Fruit fly (Drosophila melanogaster): ENCODE data around the gene Pex2.

Gene Pex2

DNA sequence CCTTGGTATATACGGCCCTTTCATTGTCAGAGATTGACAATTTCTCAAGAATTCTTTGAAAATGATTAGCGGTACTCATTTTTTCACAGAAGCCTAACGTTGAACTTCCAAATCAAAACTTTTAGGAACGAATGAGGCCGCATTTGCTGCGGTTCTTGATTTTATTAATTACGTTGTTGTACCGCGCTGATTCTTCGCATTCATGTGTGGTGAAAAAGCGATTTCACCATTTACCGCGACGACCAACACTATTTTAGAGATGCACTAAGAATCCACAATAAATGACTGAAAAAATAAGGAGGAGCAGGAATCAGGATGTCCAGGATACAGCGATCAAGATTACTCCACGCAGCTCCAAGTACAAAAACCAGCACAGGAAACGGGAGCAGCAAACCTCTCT is 34.9 kb upstream of the Pex2 start, which contains the start of the genes CG7194 and Sbp2:
Gene CG7194 (minus strand): TSS at position 148 of the 400 bp plus-strand sequence.
Gene Sbp2 (plus strand): TSS at position 246 of the 400 bp plus-strand sequence.
- TF ChIP-seq gl (tag; optimal IDR thresholded peaks at IDR 0.05) = peak; percentile 6
- no peak for TF ChIP-seq CG12605 (GFP tag; IDR thresholded peaks at IDR 0.05)
- TF ChIP-seq CG15710 (tag; optimal IDR thresholded peaks at IDR 0.05) = no peak
- TF ChIP-seq CG10348 (GFP tag; IDR thresholded peaks at IDR 0.05) = no peak
- no peak for TF ChIP-seq CG8159 (tag; optimal IDR thresholded peaks at IDR 0.05)

DNA sequence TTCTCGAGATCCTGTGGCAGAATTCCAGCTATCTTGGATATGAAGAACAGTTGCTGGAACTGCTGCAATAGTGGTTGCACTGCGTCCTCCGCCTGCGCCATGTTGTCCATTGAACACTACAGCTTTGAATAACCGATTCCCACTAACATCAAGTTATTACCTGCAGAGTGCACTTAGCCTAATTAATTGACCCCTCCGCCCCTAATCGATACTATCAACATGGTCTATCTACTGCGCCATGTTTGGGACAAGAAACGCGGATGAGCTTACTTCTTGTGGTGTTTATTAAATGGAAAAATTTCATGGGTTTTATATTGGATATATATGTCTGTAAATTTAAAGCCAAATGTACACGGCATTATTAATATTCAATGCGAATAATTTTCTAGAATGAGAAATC is 32.0 kb upstream of the Pex2 start, which contains the start of gene Gr66a:
Gene Gr66a (minus strand): TSS at position 101 of the 400 bp plus-strand sequence.
- TF ChIP-seq CG8159 (tag; optimal IDR thresholded peaks at IDR 0.05) (no peak), D1 (tag; optimal IDR thresholded peaks at IDR 0.05) (no peak), Pif1A (GFP tag; optimal IDR thresholded peaks at IDR 0.05) (no peak), CG8301 (tag; optimal IDR thresholded peaks at IDR 0.05) (no peak), gl (tag; optimal IDR thresholded peaks at IDR 0.05) (no peak), CG34367 (tag; optimal IDR thresholded peaks at IDR 0.05) (no peak), CG10348 (GFP tag; IDR thresholded peaks at IDR 0.05) (no peak), CG12605 (GFP tag; IDR thresholded peaks at IDR 0.05) (no peak), rn (GFP tag; IDR thresholded peaks at IDR 0.05) (no peak), CG32121 (GFP tag; IDR thresholded peaks at IDR 0.05) (no peak), EcR (GFP tag; optimal IDR thresholded peaks at IDR 0.05) (no peak), Pif1B (GFP tag; optimal IDR thresholded peaks at IDR 0.05) (no peak), fd96Ca (GFP tag; IDR thresholded peaks at IDR 0.05) (no peak), CG9948 (tag; optimal IDR thresholded peaks at IDR 0.05) (no peak), CG13204 (GFP tag; optimal IDR thresholded peaks at IDR 0.05) (no peak), Snoo (tag; optimal IDR thresholded peaks at IDR 0.05) (no peak), Ets98B (GFP tag; IDR thresholded peaks at IDR 0.05) (no peak), CG17806 (tag; optimal IDR thresholded peaks at IDR 0.05) (no peak), CG14655 (GFP tag; optimal IDR thresholded peaks at IDR 0.05) (no peak)

dm6 chr3L:8308891-8309352 is 29.9 kb upstream of the Pex2 start, which contains the start of gene BI-1:
BI-1 (minus strand) TSS chr3L:8308941.
- TF ChIP-seq Ets98B (GFP tag; IDR thresholded peaks at IDR 0.05) (no peak), CG17806 (tag; optimal IDR thresholded peaks at IDR 0.05) (peak; percentile 33), CG12605 (GFP tag; IDR thresholded peaks at IDR 0.05) (no peak), rn (GFP tag; IDR thresholded peaks at IDR 0.05) (no peak), CG8159 (tag; optimal IDR thresholded peaks at IDR 0.05) (no peak), CG9948 (tag; optimal IDR thresholded peaks at IDR 0.05) (peak; percentile 43), gl (tag; optimal IDR thresholded peaks at IDR 0.05) (no peak), Snoo (tag; optimal IDR thresholded peaks at IDR 0.05) (peak; percentile 62), CG10348 (GFP tag; IDR thresholded peaks at IDR 0.05) (no peak), CG4496 (GFP tag; IDR thresholded peaks at IDR 0.05) (no peak), CG15710 (tag; optimal IDR thresholded peaks at IDR 0.05) (peak; percentile 69), CG13204 (GFP tag; optimal IDR thresholded peaks at IDR 0.05) (no peak), CG32121 (GFP tag; IDR thresholded peaks at IDR 0.05) (no peak), D1 (tag; optimal IDR thresholded peaks at IDR 0.05) (no peak), CG34367 (tag; optimal IDR thresholded peaks at IDR 0.05) (peak; percentile 21), fd96Ca (GFP tag; IDR thresholded peaks at IDR 0.05) (no peak), EcR (GFP tag; optimal IDR thresholded peaks at IDR 0.05) (no peak), Pif1A (GFP tag; optimal IDR thresholded peaks at IDR 0.05) (no peak), Pif1B (GFP tag; optimal IDR thresholded peaks at IDR 0.05) (no peak), CG8301 (tag; optimal IDR thresholded peaks at IDR 0.05) (no peak), CG14655 (GFP tag; optimal IDR thresholded peaks at IDR 0.05) (no peak)

- TF ChIP-seq rn (GFP tag; IDR thresholded peaks at IDR 0.05) (no peak), CG4496 (GFP tag; IDR thresholded peaks at IDR 0.05) (no peak), fd96Ca (GFP tag; IDR thresholded peaks at IDR 0.05) (peak; percentile 42; the same call in 1 of the 3 replicates), CG8301 (tag; optimal IDR thresholded peaks at IDR 0.05) (no peak), CG15710 (tag; optimal IDR thresholded peaks at IDR 0.05) (no peak), CG13204 (GFP tag; optimal IDR thresholded peaks at IDR 0.05) (no peak), CG14655 (GFP tag; optimal IDR thresholded peaks at IDR 0.05) (no peak)
These were observed 26.6 kb upstream of the Pex2 start for dm6 chr3L:8312290-8312689.

- TF ChIP-seq Pif1A (GFP tag; optimal IDR thresholded peaks at IDR 0.05) = peak; percentile 32
- no peak for TF ChIP-seq Pif1B (GFP tag; optimal IDR thresholded peaks at IDR 0.05)
- TF ChIP-seq EcR (GFP tag; optimal IDR thresholded peaks at IDR 0.05) = no peak
- TF ChIP-seq CG32121 (GFP tag; IDR thresholded peaks at IDR 0.05) = no peak
- TF ChIP-seq fd96Ca (GFP tag; IDR thresholded peaks at IDR 0.05) = no peak
- TF ChIP-seq CG8159 (tag; optimal IDR thresholded peaks at IDR 0.05) = no peak
- no peak for TF ChIP-seq CG10348 (GFP tag; IDR thresholded peaks at IDR 0.05)
- TF ChIP-seq Ets98B (GFP tag; IDR thresholded peaks at IDR 0.05) = peak; percentile 48; the same call in 1 of the 2 replicates
- TF ChIP-seq CG13204 (GFP tag; optimal IDR thresholded peaks at IDR 0.05) = no peak
- TF ChIP-seq CG15710 (tag; optimal IDR thresholded peaks at IDR 0.05) = no peak
- TF ChIP-seq CG17806 (tag; optimal IDR thresholded peaks at IDR 0.05) = no peak
- TF ChIP-seq gl (tag; optimal IDR thresholded peaks at IDR 0.05) = no peak
- TF ChIP-seq CG4496 (GFP tag; IDR thresholded peaks at IDR 0.05) = peak; percentile 63; the same call in 2 of the 3 replicates
These were observed 24.1 kb upstream of the Pex2 start for dm6 chr3L:8314788-8315140.

DNA sequence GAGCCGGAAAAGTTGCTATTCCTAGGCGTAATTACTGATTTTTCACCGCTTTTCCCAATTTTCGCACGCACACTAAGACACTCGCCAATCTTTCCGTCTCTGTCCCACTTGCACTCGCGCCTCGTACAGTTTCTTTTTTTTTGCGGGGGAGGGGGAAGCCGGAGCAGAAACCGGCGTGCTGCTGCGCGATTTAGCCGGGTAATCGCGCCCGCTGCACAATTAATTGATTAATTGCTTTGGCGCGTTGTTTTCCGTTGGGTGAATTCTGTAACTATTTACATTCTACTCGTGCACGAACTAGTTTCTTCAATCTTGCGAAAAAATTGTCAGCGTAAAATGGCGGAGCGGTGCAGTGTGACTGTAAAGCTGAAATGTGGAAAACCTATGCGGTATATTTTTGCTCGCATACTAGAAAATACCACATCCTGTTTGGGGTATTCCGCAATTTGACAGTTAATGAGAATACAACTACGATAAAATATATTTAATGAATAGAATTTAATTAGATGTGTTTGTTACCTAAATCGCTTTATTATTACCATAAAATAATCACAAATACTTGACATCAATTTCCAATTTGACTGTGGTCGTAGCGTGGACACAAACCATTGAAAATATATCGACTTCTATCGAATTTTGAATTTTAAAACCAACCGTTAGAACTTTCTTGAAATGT is 23.6 kb upstream of the Pex2 start, which contains the start of gene Cpsf6:
Gene Cpsf6 (minus strand): TSS at position 362 of the 676 bp plus-strand sequence.
- TF ChIP-seq D1 (tag; optimal IDR thresholded peaks at IDR 0.05) = no peak
- no peak for TF ChIP-seq CG14655 (GFP tag; optimal IDR thresholded peaks at IDR 0.05)
- no peak for TF ChIP-seq Pif1B (GFP tag; optimal IDR thresholded peaks at IDR 0.05)
- TF ChIP-seq CG4496 (GFP tag; IDR thresholded peaks at IDR 0.05) = peak; percentile 42; the same call in 1 of the 3 replicates
- TF ChIP-seq CG32121 (GFP tag; IDR thresholded peaks at IDR 0.05) = no peak
- no peak for TF ChIP-seq gl (tag; optimal IDR thresholded peaks at IDR 0.05)
- peak; percentile 6 for TF ChIP-seq CG9948 (tag; optimal IDR thresholded peaks at IDR 0.05)
- no peak for TF ChIP-seq CG8301 (tag; optimal IDR thresholded peaks at IDR 0.05)
- TF ChIP-seq Pif1A (GFP tag; optimal IDR thresholded peaks at IDR 0.05) = no peak
- TF ChIP-seq CG17806 (tag; optimal IDR thresholded peaks at IDR 0.05) = peak; percentile 13
- no peak for TF ChIP-seq CG15710 (tag; optimal IDR thresholded peaks at IDR 0.05)
- TF ChIP-seq rn (GFP tag; IDR thresholded peaks at IDR 0.05) = no peak
- TF ChIP-seq fd96Ca (GFP tag; IDR thresholded peaks at IDR 0.05) = no peak
- no peak for TF ChIP-seq CG13204 (GFP tag; optimal IDR thresholded peaks at IDR 0.05)
- peak; percentile 19; the same call in 1 of the 2 replicates for TF ChIP-seq Ets98B (GFP tag; IDR thresholded peaks at IDR 0.05)
- TF ChIP-seq CG8159 (tag; optimal IDR thresholded peaks at IDR 0.05) = no peak
- TF ChIP-seq EcR (GFP tag; optimal IDR thresholded peaks at IDR 0.05) = no peak
- no peak for TF ChIP-seq Snoo (tag; optimal IDR thresholded peaks at IDR 0.05)
- no peak for TF ChIP-seq CG10348 (GFP tag; IDR thresholded peaks at IDR 0.05)
- TF ChIP-seq CG12605 (GFP tag; IDR thresholded peaks at IDR 0.05) = no peak
- TF ChIP-seq CG34367 (tag; optimal IDR thresholded peaks at IDR 0.05) = peak; percentile 17
